Worm (Caenorhabditis elegans) whole organism, young adult: ENCODE results near the gene vang-1.
A peak's percentile ranks its signal among the peaks of the same experiment; 100 is the strongest.

Source experiments
- B0035.1 ChIP-seq: sonication (generic microtip); optimal IDR thresholded peaks from 2 replicates; lab custom pipeline; 2016; ENCODE audit warnings: missing genetic modification characterization, mild to moderate bottlenecking, missing compliant biosample characterization, missing genotype, missing genetic modification reagents
- C06A6.2 ChIP-seq: fragments of 200-800 bp; sonication (Bioruptor generic); conservative IDR thresholded peaks from 2 replicates; pipeline ENCODE4 v1.3.6; 2022; ENCODE audit warnings: missing genetic modification characterization, missing compliant biosample characterization
- F33H1.4 ChIP-seq: fragments of 200-800 bp; sonication (Bioruptor generic); IDR thresholded peaks from 2 replicates; pipeline ENCODE4 v1.3.6; 2022; ENCODE audit warnings: missing genetic modification reagents, missing genetic modification characterization, missing compliant biosample characterization
- F52B5.7 ChIP-seq: sonication (generic microtip); optimal IDR thresholded peaks from 2 replicates; lab custom pipeline; 2016; ENCODE audit warnings: mild to moderate bottlenecking, missing genetic modification characterization, missing compliant biosample characterization
- F57A8.1 ChIP-seq: fragments of 200-800 bp; sonication (Bioruptor generic); optimal IDR thresholded peaks from 2 replicates; lab custom pipeline; 2018; ENCODE audit warnings: mild to moderate bottlenecking, missing genetic modification characterization, moderate library complexity, missing compliant biosample characterization
- K12H6.12 ChIP-seq: fragments of 200-800 bp; sonication (Bioruptor generic); optimal IDR thresholded peaks from 2 replicates; lab custom pipeline; 2018; ENCODE audit warnings: mild to moderate bottlenecking, missing genetic modification characterization, missing compliant biosample characterization
- T07F8.4 ChIP-seq: sonication (generic microtip); optimal IDR thresholded peaks from 2 replicates; lab custom pipeline; 2016; ENCODE audit warnings: mild to moderate bottlenecking, missing genetic modification characterization, moderate library complexity, missing compliant biosample characterization
- Y53F4B.3 ChIP-seq: fragments of 200-800 bp; sonication (Bioruptor generic); IDR thresholded peaks from 2 replicates; pipeline ENCODE4 v1.3.6; 2022; ENCODE audit warnings: missing genetic modification reagents, missing genetic modification characterization, missing compliant biosample characterization
- ama-1 ChIP-seq, 3 experiments: fragments of 150-350 bp in 1 of 3; sonication (generic microtip) in 2 of 3; optimal IDR thresholded peaks; 2 replicates each; lab custom pipeline; 2014 to 2018; ENCODE audit warnings: missing biosample characterization in 2 of 3, missing genetic modification characterization in 2 of 3, missing genetic modification reagents in 2 of 3
- aptf-3 ChIP-seq: fragments of 200-800 bp; sonication (Bioruptor generic); IDR thresholded peaks from 2 replicates; pipeline ENCODE4 v1.3.6; 2022; ENCODE audit warnings: missing genetic modification characterization, missing compliant biosample characterization
- atf-7 ChIP-seq: sonication (generic microtip); optimal IDR thresholded peaks from 2 replicates; lab custom pipeline; 2017; ENCODE audit warnings: mild to moderate bottlenecking, missing genetic modification characterization, missing compliant biosample characterization
- attf-3 ChIP-seq: fragments of 200-800 bp; sonication (Bioruptor generic); conservative IDR thresholded peaks from 2 replicates; pipeline ENCODE4 v1.3.6; 2022; ENCODE audit warnings: missing genetic modification reagents, missing genetic modification characterization, missing compliant biosample characterization
- cebp-2 ChIP-seq: fragments of 200-800 bp; sonication (Bioruptor generic); IDR thresholded peaks from 2 replicates; pipeline ENCODE4 v1.3.6; 2022; ENCODE audit warnings: missing genetic modification characterization, missing compliant biosample characterization
- ceh-40 ChIP-seq: fragments of 200-800 bp; sonication (Bioruptor generic); IDR thresholded peaks from 2 replicates; pipeline ENCODE4 v1.3.6; 2022; ENCODE audit warnings: missing genetic modification characterization, missing compliant biosample characterization
- ceh-58 ChIP-seq: fragments of 200-800 bp; sonication (Bioruptor generic); IDR thresholded peaks from 2 replicates; pipeline ENCODE4 v1.3.6; 2022; ENCODE audit warnings: missing genetic modification characterization, missing compliant biosample characterization
- ceh-79 ChIP-seq: sonication (generic microtip); optimal IDR thresholded peaks from 2 replicates; lab custom pipeline; 2017; ENCODE audit warnings: mild to moderate bottlenecking, missing genetic modification characterization, missing compliant biosample characterization
- die-1 ChIP-seq: sonication (generic microtip); optimal IDR thresholded peaks from 2 replicates; lab custom pipeline; 2016; ENCODE audit warnings: missing genotype, mild to moderate bottlenecking, missing genetic modification characterization, missing compliant biosample characterization
- ekl-4 ChIP-seq: fragments of 200-800 bp; sonication (Bioruptor generic); IDR thresholded peaks from 2 replicates; pipeline ENCODE4 v1.3.6; 2022; ENCODE audit warnings: missing genetic modification reagents, missing genetic modification characterization, missing compliant biosample characterization
- hmg-20 ChIP-seq: fragments of 200-800 bp; sonication (Bioruptor generic); IDR thresholded peaks from 2 replicates; pipeline ENCODE4 v1.3.6; 2022; ENCODE audit warnings: missing genetic modification reagents, missing genetic modification characterization, missing compliant biosample characterization
- hrde-1 ChIP-seq: sonication (generic microtip); optimal IDR thresholded peaks from 2 replicates; lab custom pipeline; 2016; ENCODE audit warnings: missing genetic modification characterization, mild to moderate bottlenecking, missing compliant biosample characterization, moderate library complexity, missing genotype, missing genetic modification reagents, borderline replicate concordance
- hsf-1 ChIP-seq: fragments of 200-800 bp; sonication (Bioruptor generic); IDR thresholded peaks from 2 replicates; pipeline ENCODE4 v1.3.6; 2022; ENCODE audit warnings: missing genetic modification reagents, missing genetic modification characterization, missing compliant biosample characterization
- let-526 ChIP-seq: fragments of 200-800 bp; sonication (Bioruptor generic); IDR thresholded peaks from 2 replicates; pipeline ENCODE4 v1.3.6; 2022; ENCODE audit warnings: missing genetic modification reagents, missing genetic modification characterization, missing compliant biosample characterization
- let-607 ChIP-seq, 2 experiments: fragments of 200-800 bp in 1 of 2; sonication (Bioruptor generic) in 1 of 2; sonication (generic microtip) in 1 of 2; optimal IDR thresholded peaks; 2 replicates each; lab custom pipeline; 2016 to 2018; ENCODE audit warnings: mild to moderate bottlenecking in 2 of 2, missing compliant biosample characterization in 2 of 2, missing genetic modification characterization in 2 of 2, moderate library complexity in 2 of 2, missing genotype in 1 of 2
- lin-26 ChIP-seq: fragments of 200-800 bp; sonication (Bioruptor generic); IDR thresholded peaks from 2 replicates; pipeline ENCODE4 v1.3.6; 2022; ENCODE audit warnings: missing genetic modification reagents, missing genetic modification characterization, missing compliant biosample characterization
- lin-54 ChIP-seq: fragments of 200-800 bp; sonication (Bioruptor generic); optimal IDR thresholded peaks from 2 replicates; lab custom pipeline; 2018; ENCODE audit warnings: mild to moderate bottlenecking, missing genetic modification characterization, missing compliant biosample characterization
- lir-1 ChIP-seq: fragments of 200-800 bp; sonication (Bioruptor generic); conservative IDR thresholded peaks from 2 replicates; pipeline ENCODE4 v1.3.6; 2022; ENCODE audit warnings: missing genetic modification reagents, missing genetic modification characterization, missing compliant biosample characterization
- lsy-27 ChIP-seq: sonication (generic microtip); optimal IDR thresholded peaks from 2 replicates; lab custom pipeline; 2017; ENCODE audit warnings: missing genetic modification characterization, mild to moderate bottlenecking, missing compliant biosample characterization, antibody characterized with exemption, missing genotype, borderline replicate concordance; ENCODE audit not compliant: insufficient read depth
- madf-6 ChIP-seq: fragments of 200-800 bp; sonication (Bioruptor generic); IDR thresholded peaks from 2 replicates; pipeline ENCODE4 v1.3.6; 2022; ENCODE audit warnings: missing genetic modification reagents, missing genetic modification characterization, missing compliant biosample characterization
- nfya-1 ChIP-seq: sonication (generic microtip); optimal IDR thresholded peaks from 2 replicates; lab custom pipeline; 2017; ENCODE audit warnings: antibody characterized with exemption, missing compliant biosample characterization, missing genetic modification characterization, borderline replicate concordance; ENCODE audit not compliant: insufficient read depth
- nfyb-1 ChIP-seq: fragments of 200-800 bp; sonication (Bioruptor generic); IDR thresholded peaks from 2 replicates; pipeline ENCODE4 v1.3.6; 2022; ENCODE audit warnings: missing genetic modification reagents, missing genetic modification characterization, missing compliant biosample characterization
- nhr-120 ChIP-seq: fragments of 200-800 bp; sonication (Bioruptor generic); IDR thresholded peaks from 2 replicates; pipeline ENCODE4 v1.3.6; 2022; ENCODE audit warnings: missing genetic modification characterization, missing compliant biosample characterization
- nhr-179 ChIP-seq: sonication (generic microtip); optimal IDR thresholded peaks from 2 replicates; lab custom pipeline; 2016; ENCODE audit warnings: mild to moderate bottlenecking, missing genetic modification characterization, missing compliant biosample characterization
- nhr-27 ChIP-seq: fragments of 200-800 bp; sonication (Bioruptor generic); optimal IDR thresholded peaks from 2 replicates; lab custom pipeline; 2018; ENCODE audit warnings: mild to moderate bottlenecking, missing genetic modification characterization, moderate library complexity, missing compliant biosample characterization
- nhr-80 ChIP-seq: sonication (generic microtip); optimal IDR thresholded peaks from 2 replicates; lab custom pipeline; 2016; ENCODE audit warnings: missing genetic modification characterization, missing compliant biosample characterization
- sptf-2 ChIP-seq: fragments of 200-800 bp; sonication (Bioruptor generic); optimal IDR thresholded peaks from 2 replicates; lab custom pipeline; 2018; ENCODE audit warnings: mild to moderate bottlenecking, missing genetic modification characterization, missing compliant biosample characterization
- tlf-1 ChIP-seq: fragments of 200-800 bp; sonication (Bioruptor generic); optimal IDR thresholded peaks from 2 replicates; lab custom pipeline; 2018; ENCODE audit warnings: mild to moderate bottlenecking, missing genetic modification characterization, missing compliant biosample characterization
- xnd-1 ChIP-seq: sonication (generic microtip); optimal IDR thresholded peaks from 2 replicates; lab custom pipeline; 2016; ENCODE audit warnings: missing genotype, missing genetic modification reagents, missing genetic modification characterization, missing compliant biosample characterization
- ztf-18 ChIP-seq: sonication (generic microtip); optimal IDR thresholded peaks from 2 replicates; lab custom pipeline; 2016; ENCODE audit warnings: missing genotype, mild to moderate bottlenecking, missing genetic modification characterization, missing compliant biosample characterization
- ztf-25 ChIP-seq: fragments of 200-800 bp; sonication (Bioruptor generic); IDR thresholded peaks from 2 replicates; pipeline ENCODE4 v1.3.6; 2022; ENCODE audit warnings: missing genetic modification reagents, missing genetic modification characterization, missing compliant biosample characterization
- ztf-3 ChIP-seq: fragments of 200-800 bp; sonication (Bioruptor generic); optimal IDR thresholded peaks from 2 replicates; lab custom pipeline; 2018; ENCODE audit warnings: mild to moderate bottlenecking, missing genetic modification characterization, missing compliant biosample characterization

The vang-1 gene

DNA sequence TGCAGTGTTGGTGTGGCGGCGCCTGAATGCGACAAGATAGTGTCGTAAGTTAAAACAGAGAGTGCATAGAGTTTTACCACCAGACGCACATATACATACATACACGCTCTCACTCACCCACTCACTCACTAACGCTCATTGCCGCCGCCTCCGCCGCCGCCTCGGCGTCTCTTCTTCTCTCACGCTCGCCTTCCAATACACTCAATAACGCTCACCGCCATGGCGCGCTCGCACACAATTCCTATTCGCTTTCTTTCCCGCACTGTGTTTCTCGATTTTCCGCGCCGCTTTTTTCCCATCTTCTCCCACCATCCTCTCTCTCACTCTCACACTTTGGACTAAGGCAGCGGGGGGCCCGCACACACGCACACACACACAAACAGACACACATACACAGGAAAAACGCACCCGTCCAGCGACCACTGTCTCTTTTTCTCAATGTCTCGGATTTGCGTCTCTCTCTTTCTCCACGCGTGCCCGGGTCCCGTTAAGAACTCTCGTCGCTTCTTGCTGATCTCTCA is 33.2 kb upstream of the vang-1 start, which contains the start of gene kin-29 (continued):
- peak; percentile 40 for TF ChIP-seq B0035.1 (tag; lab: Kevin White, UChicago)
- peak; percentile 47 for TF ChIP-seq lin-54 (GFP tag; lab: Kevin White, UChicago)
- peak; percentile 20 for TF ChIP-seq F52B5.7 (tag; lab: Kevin White, UChicago)
- no peak for TF ChIP-seq F57A8.1 (GFP tag; lab: Kevin White, UChicago)
- TF ChIP-seq F33H1.4 (GFP tag; lab: Robert Waterston, UW): no peak
- no peak for TF ChIP-seq sptf-2 (GFP tag; lab: Kevin White, UChicago)
- TF ChIP-seq T07F8.4: peak; percentile 51
- TF ChIP-seq madf-6 (GFP tag; lab: Robert Waterston, UW): peak; percentile 56; the same call in 1 of the 2 replicates
- no peak for TF ChIP-seq nhr-120 (GFP tag; lab: Robert Waterston, UW)
- TF ChIP-seq ceh-58 (GFP tag; lab: Robert Waterston, UW): no peak
- TF ChIP-seq ztf-3 (GFP tag; lab: Kevin White, UChicago): peak; percentile 59
- TF ChIP-seq ekl-4 (GFP tag; lab: Robert Waterston, UW): peak; percentile 43; the same call in 1 of the 2 replicates
- no peak for TF ChIP-seq ama-1 (optimal IDR thresholded peaks at IDR 0.05; lab: Kevin White, UChicago)
- no peak for TF ChIP-seq ama-1 (GFP tag; optimal IDR thresholded peaks at IDR 0.05; lab: Kevin White, UChicago)
- no peak for TF ChIP-seq ceh-40 (GFP tag; lab: Robert Waterston, UW)
- peak; percentile 72; the same call in 1 of the 2 replicates for TF ChIP-seq lir-1 (GFP tag; lab: Robert Waterston, UW)
- TF ChIP-seq die-1 (tag; lab: Kevin White, UChicago): peak; percentile 36
- TF ChIP-seq tlf-1 (GFP tag; lab: Kevin White, UChicago): peak; percentile 22
- TF ChIP-seq let-607 (tag; optimal IDR thresholded peaks at IDR 0.05; lab: Kevin White, UChicago): peak; percentile 37 to 55
- no peak for TF ChIP-seq attf-3 (GFP tag; lab: Robert Waterston, UW)
- 0 out of 2 replicates have a peak, but pooled peaks have one; percentile 47 for TF ChIP-seq let-526
- TF ChIP-seq nhr-179 (tag; lab: Kevin White, UChicago): no peak
- TF ChIP-seq lin-26 (GFP tag; lab: Robert Waterston, UW): peak; percentile 58; the same call in 1 of the 2 replicates
- no peak for TF ChIP-seq hrde-1 (tag; lab: Kevin White, UChicago)
- TF ChIP-seq K12H6.12: peak; percentile 96
- no peak for TF ChIP-seq ztf-25 (GFP tag; lab: Robert Waterston, UW)
- no peak for TF ChIP-seq lsy-27 (tag; lab: Kevin White, UChicago)
- TF ChIP-seq Y53F4B.3: no peak
- TF ChIP-seq atf-7: peak; percentile 64
- TF ChIP-seq C06A6.2 (GFP tag; lab: Robert Waterston, UW): peak; percentile 48; the same call in 1 of the 2 replicates
- TF ChIP-seq hmg-20 (GFP tag; lab: Robert Waterston, UW): peak; percentile 51
- TF ChIP-seq ztf-18 (tag; lab: Kevin White, UChicago): peak; percentile 59
- TF ChIP-seq nfyb-1: peak; percentile 84
- no peak for TF ChIP-seq aptf-3 (GFP tag; lab: Robert Waterston, UW)
- no peak for TF ChIP-seq xnd-1 (tag; lab: Kevin White, UChicago)
- no peak for TF ChIP-seq nhr-27 (tag; lab: Kevin White, UChicago)

DNA sequence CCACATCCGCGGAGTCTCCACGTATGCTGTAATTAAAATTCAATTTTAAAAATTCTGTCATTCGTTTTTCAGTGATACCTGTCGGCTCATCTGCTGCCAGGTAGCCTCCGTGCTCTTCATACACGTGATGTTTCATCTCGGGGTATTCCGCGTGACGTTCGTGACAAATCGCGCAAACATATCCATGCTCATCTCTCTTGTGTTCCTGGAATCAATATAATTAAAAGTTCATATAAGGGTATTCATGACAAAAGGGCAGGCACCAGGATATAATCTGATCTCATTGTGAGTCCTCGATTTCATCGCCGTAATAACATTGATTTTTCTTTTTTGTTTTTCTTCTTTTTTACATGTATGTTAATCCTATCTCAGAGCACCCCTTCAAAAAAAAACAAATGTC is 31.7 kb upstream of the vang-1 start:
- TF ChIP-seq ceh-79 (no peak), hsf-1 (GFP tag; lab: Robert Waterston, UW) (no peak), nhr-80 (tag; lab: Kevin White, UChicago) (no peak), cebp-2 (GFP tag; lab: Robert Waterston, UW) (no peak), nfya-1 (tag; lab: Kevin White, UChicago) (no peak)
